Fruit fly (Drosophila melanogaster): ENCODE data around the gene mira.

Gene mira

DNA sequence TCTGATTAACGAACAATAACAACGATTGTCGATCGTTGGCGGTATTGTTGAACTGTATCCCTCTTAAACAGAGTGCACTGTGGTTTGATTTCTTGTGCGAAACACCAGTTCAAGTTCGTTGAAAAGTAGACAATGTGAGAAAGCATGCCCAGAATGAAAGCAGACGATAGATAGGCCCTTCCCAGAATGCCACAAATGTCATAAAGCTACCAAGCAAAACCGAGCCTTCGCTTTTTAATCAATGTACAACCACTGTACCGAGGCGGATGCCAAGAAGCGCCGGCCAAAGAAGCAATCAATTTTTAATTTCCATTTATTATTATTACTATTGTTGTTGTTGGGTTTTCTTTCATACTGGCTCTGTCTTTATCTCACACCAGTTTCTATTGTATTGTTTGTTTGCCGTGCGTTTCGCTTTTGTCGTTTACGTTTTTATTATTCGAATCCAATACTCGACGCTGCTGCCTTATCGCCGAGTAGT is 26.0 kb downstream of the mira start (continued):
- TF ChIP-seq Aef1 (GFP tag; IDR thresholded peaks at IDR 0.05) (peak; percentile 86), CG1603 (tag; optimal IDR thresholded peaks at IDR 0.05) (peak; percentile 90), CG6272 (GFP tag; IDR thresholded peaks at IDR 0.05) (peak; percentile 58; the same call in 1 of the 2 replicates), zen2 (GFP tag; IDR thresholded peaks at IDR 0.05; ENCODE audit: partially characterized antibody) (no peak), kah (GFP tag; optimal IDR thresholded peaks at IDR 0.05) (peak; percentile 15), CG11504 (tag; optimal IDR thresholded peaks at IDR 0.05) (peak; percentile 86), sob (GFP tag; IDR thresholded peaks at IDR 0.05) (peak; percentile 85), schlank (tag; optimal IDR thresholded peaks at IDR 0.05) (peak; percentile 49), Dll (GFP tag; IDR thresholded peaks at IDR 0.05; ENCODE audit: partially characterized antibody) (no peak), lola (GFP tag; optimal IDR thresholded peaks at IDR 0.05) (peak in 1 of 3 experiments; percentile 11), CG12744 (GFP tag; optimal IDR thresholded peaks at IDR 0.05) (peak; percentile 69), CG18476 (GFP tag; optimal IDR thresholded peaks at IDR 0.05) (peak; percentile 76), klu (GFP tag; IDR thresholded peaks at IDR 0.05) (peak; percentile 53; the same call in 1 of the 2 replicates), CG13775 (GFP tag; optimal IDR thresholded peaks at IDR 0.05) (peak; percentile 68), Poxn (GFP tag; IDR thresholded peaks at IDR 0.05) (peak; percentile 71), unpg (GFP tag; optimal IDR thresholded peaks at IDR 0.05) (peak; percentile 86), CG6654 (GFP tag; optimal IDR thresholded peaks at IDR 0.05) (peak; percentile 46), CG15479 (GFP tag; optimal IDR thresholded peaks at IDR 0.05) (no peak), hbn (GFP tag; IDR thresholded peaks at IDR 0.05; ENCODE audit: partially characterized antibody) (no peak), CG7928 (GFP tag; optimal IDR thresholded peaks at IDR 0.05) (no peak), lov (optimal IDR thresholded peaks at IDR 0.05) (no peak), lov (GFP tag; IDR thresholded peaks at IDR 0.05) (peak; percentile 78; the same call in 2 of the 3 replicates), Side (GFP tag; optimal IDR thresholded peaks at IDR 0.05) (peak; percentile 53), CG12104 (GFP tag; optimal IDR thresholded peaks at IDR 0.05) (peak; percentile 67), CG8281 (tag; optimal IDR thresholded peaks at IDR 0.05) (peak; percentile 34), hb (GFP tag; IDR thresholded peaks at IDR 0.05; ENCODE audit: partially characterized antibody) (no peak), sc (optimal IDR thresholded peaks at IDR 0.05) (no peak), sc (GFP tag; optimal IDR thresholded peaks at IDR 0.05) (peak; percentile 61), lab (GFP tag; optimal IDR thresholded peaks at IDR 0.05) (peak; percentile 90), CG17802 (tag; optimal IDR thresholded peaks at IDR 0.05) (peak; percentile 43), B-H2 (GFP tag; optimal IDR thresholded peaks at IDR 0.05) (no peak), shn (GFP tag; optimal IDR thresholded peaks at IDR 0.05) (peak; percentile 78), tgo (GFP tag; IDR thresholded peaks at IDR 0.05) (peak; percentile 86), CG1792 (GFP tag; optimal IDR thresholded peaks at IDR 0.05) (peak; percentile 70), az2 (GFP tag; optimal IDR thresholded peaks at IDR 0.05) (peak; percentile 89), Abd-B (GFP tag; optimal IDR thresholded peaks at IDR 0.05) (peak; percentile 63), lilli (GFP tag; optimal IDR thresholded peaks at IDR 0.05) (peak; percentile 91), ash1 (GFP tag; optimal IDR thresholded peaks at IDR 0.05) (no peak), Jarid2 (GFP tag; optimal IDR thresholded peaks at IDR 0.05) (peak; percentile 52), CG1602 (GFP tag; optimal IDR thresholded peaks at IDR 0.05) (peak; percentile 71), CG17328 (GFP tag; IDR thresholded peaks at IDR 0.05) (peak; percentile 91), Hmx (GFP tag; optimal IDR thresholded peaks at IDR 0.05) (no peak), CG3163 (GFP tag; optimal IDR thresholded peaks at IDR 0.05) (peak; percentile 54), fd64A (GFP tag; optimal IDR thresholded peaks at IDR 0.05) (peak; percentile 76), vnd (GFP tag; IDR thresholded peaks at IDR 0.05; ENCODE audit: partially characterized antibody) (no peak), pros (GFP tag; optimal IDR thresholded peaks at IDR 0.05) (no peak), pan (optimal IDR thresholded peaks at IDR 0.05) (no peak), pan (GFP tag; optimal IDR thresholded peaks at IDR 0.05 in 1 of 2, IDR thresholded peaks at IDR 0.05 in 1 of 2) (peak in 1 of 2 experiments; percentile 91), crp (GFP tag; optimal IDR thresholded peaks at IDR 0.05) (no peak), h (optimal IDR thresholded peaks at IDR 0.05) (no peak)
